Fruit fly (Drosophila melanogaster): ENCODE data around the gene ninaG.

- TF ChIP-seq CG8478 (optimal IDR thresholded peaks at IDR 0.05): no peak
- no peak for TF ChIP-seq CTCF (optimal IDR thresholded peaks at IDR 0.05)
Observed at dm6 chr3R:11429814-11430213, 8.3 kb upstream of the ninaG start, which contains the start of gene Dtd.
